Fruit fly (Drosophila melanogaster): ENCODE measurements around the gene ci.

The ci gene

DNA sequence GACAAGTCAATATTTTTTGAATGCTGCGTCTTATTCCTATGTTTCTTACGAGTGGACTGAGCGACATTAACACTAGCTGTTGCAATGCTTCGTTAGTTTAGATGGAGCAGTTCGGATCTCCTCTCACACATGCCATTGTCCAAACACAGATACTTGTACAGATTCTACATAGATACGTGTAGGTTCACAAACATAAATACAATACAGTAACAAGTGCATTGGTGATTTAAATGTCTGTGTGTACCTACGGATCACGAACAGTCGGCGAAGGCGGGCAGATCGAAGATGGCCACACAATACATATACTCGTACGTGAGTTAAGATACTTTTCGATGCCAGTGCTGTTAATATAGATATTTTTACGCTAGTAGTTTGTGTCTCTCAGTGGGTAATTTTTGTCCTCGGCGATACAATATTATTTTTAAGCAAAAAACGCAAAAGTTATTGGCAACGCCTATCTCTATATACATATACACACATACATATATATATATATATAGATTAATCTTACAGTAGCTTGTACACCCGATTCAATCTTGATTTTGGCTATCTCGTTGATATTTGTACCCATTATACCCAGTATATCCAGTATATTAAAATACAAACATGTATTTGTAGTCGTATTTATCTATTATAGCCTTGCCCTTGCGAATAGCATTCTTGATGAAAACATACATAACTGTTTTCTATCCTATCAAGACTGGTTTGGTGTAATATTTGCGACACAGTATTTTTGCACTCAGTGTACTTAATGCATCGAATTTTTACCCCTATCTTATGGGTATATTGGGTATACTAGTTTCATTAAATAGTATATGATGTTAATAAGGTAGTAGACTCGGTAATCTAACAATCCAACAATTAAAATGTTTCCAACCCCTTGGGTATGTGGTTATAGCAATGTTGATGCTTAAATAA, at the start of gene ci:
ci (minus strand) TSS at position 800 of the 918 bp plus-strand sequence.
- TF ChIP-seq pan (optimal IDR thresholded peaks at IDR 0.05) (no peak), psq (optimal IDR thresholded peaks at IDR 0.05) (no peak), CG8478 (optimal IDR thresholded peaks at IDR 0.05) (no peak), EcR (GFP tag; optimal IDR thresholded peaks at IDR 0.05) (no peak), Dll (optimal IDR thresholded peaks at IDR 0.05) (no peak), usp (GFP tag; optimal IDR thresholded peaks at IDR 0.05) (no peak)

DNA sequence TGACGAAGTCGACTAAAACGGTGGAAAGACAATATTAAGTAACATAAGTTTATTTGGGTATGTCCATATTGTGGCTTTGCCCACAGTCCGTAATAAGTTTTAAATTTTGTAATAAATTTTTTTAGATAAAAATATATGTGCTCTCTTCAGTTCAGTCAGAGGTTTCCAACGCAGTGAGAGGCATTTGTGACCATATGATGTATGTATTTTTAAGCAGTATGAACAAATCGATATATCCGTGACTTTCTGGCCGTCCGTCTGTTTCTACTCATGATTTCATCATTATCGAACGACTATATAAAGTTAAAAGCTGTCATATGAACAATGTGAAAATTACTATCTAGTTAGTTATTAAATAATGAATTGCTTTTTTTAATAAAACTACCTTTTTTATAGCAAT, 45.3 kb upstream of the ci start:
- TF ChIP-seq EcR (GFP tag; optimal IDR thresholded peaks at IDR 0.05), result no peak
- TF ChIP-seq usp (GFP tag; optimal IDR thresholded peaks at IDR 0.05), result no peak
- no peak for TF ChIP-seq CG8478 (optimal IDR thresholded peaks at IDR 0.05)
- no peak for TF ChIP-seq psq (optimal IDR thresholded peaks at IDR 0.05)
- TF ChIP-seq pan (optimal IDR thresholded peaks at IDR 0.05), result no peak
- no peak for TF ChIP-seq Dll (optimal IDR thresholded peaks at IDR 0.05)

DNA sequence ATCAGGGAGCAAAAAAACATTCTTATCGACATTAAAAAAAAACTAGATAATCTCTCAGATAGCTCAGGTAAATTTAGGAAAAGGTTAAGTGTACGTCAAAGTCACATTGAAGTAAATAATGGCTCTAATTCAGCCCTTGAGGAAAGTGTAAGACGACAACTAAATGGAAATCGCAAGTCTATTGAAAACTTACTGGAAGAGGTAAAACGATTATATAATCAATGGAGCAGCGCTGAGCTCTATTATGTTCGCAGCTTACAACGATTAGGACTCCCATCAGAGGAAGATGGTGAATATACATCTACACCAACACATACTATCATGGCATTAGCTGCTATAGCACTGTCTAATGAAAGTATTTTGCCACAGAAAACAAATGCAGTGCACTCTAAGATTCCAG, 35.2 kb upstream of the ci start:
- no peak for TF ChIP-seq EcR (GFP tag; optimal IDR thresholded peaks at IDR 0.05)
- no peak for TF ChIP-seq Dll (optimal IDR thresholded peaks at IDR 0.05)
- TF ChIP-seq CG8478 (optimal IDR thresholded peaks at IDR 0.05), result no peak
- no peak for TF ChIP-seq pan (optimal IDR thresholded peaks at IDR 0.05)
- no peak for TF ChIP-seq psq (optimal IDR thresholded peaks at IDR 0.05)
- TF ChIP-seq usp (GFP tag; optimal IDR thresholded peaks at IDR 0.05), result no peak

DNA sequence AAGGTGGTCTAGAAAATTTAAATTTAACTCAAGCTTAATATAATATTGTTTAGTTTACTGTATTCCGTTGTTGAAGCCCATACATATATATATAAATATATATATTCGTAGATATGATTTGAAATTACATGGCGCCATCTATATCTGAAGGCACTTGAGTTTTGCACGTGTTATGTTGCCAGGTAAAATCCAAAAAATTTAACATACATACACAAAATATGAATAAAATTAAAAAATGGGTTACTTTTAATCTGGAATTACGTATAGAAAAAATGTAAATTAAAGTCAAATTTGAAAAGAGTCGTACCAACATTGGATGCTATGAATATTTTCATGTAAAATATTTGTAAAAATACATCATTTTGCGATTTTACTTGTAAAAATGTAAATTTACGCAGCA, 32.9 kb upstream of the ci start:
- TF ChIP-seq CG8478 (optimal IDR thresholded peaks at IDR 0.05) (no peak), EcR (GFP tag; optimal IDR thresholded peaks at IDR 0.05) (no peak), psq (optimal IDR thresholded peaks at IDR 0.05) (no peak), pan (optimal IDR thresholded peaks at IDR 0.05) (no peak), usp (GFP tag; optimal IDR thresholded peaks at IDR 0.05) (no peak), Dll (optimal IDR thresholded peaks at IDR 0.05) (no peak)

DNA sequence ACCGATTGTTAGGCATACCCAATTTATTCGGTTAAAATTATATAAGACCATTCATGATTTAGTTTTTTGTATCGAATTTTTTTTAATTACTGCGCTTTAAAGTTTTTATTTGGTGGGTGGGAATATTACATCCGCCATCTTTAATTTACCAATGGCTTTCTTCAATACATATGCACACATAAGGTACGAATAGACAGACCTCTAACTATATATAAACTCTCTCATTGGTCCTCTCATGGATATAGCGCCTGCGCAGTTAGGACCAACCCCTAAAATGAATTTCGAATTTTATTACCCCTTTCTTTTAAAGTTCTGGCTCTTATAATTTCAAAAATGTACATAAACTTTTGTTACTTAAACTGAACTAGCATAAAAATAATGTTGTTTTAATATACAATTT, 30.4 kb upstream of the ci start:
- TF ChIP-seq Dll (optimal IDR thresholded peaks at IDR 0.05) (no peak), CG8478 (optimal IDR thresholded peaks at IDR 0.05) (no peak), EcR (GFP tag; optimal IDR thresholded peaks at IDR 0.05) (no peak), psq (optimal IDR thresholded peaks at IDR 0.05) (no peak), usp (GFP tag; optimal IDR thresholded peaks at IDR 0.05) (no peak), pan (optimal IDR thresholded peaks at IDR 0.05) (no peak)

DNA sequence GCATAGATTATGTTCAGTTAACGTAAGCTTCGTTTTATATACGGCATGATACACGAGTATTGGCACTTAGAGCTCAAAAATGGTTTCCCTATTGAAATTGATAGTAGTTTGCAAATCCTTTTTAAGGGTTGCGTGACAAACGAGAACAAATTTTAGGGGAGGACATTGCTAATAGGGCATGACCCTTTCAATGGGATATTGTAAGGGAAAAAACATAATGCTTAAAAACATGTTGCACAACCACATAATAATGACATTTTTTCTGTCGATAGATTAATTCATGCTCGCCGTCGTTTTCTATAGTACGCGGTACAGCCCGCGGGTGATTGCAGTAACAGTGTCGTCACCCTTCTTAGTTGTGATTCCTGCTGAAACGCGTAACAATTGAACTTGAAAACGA, 28.0 kb upstream of the ci start:
- no peak for TF ChIP-seq usp (GFP tag; optimal IDR thresholded peaks at IDR 0.05)
- no peak for TF ChIP-seq EcR (GFP tag; optimal IDR thresholded peaks at IDR 0.05)
- no peak for TF ChIP-seq pan (optimal IDR thresholded peaks at IDR 0.05)
- TF ChIP-seq Dll (optimal IDR thresholded peaks at IDR 0.05), result no peak
- TF ChIP-seq psq (optimal IDR thresholded peaks at IDR 0.05), result no peak
- no peak for TF ChIP-seq CG8478 (optimal IDR thresholded peaks at IDR 0.05)

DNA sequence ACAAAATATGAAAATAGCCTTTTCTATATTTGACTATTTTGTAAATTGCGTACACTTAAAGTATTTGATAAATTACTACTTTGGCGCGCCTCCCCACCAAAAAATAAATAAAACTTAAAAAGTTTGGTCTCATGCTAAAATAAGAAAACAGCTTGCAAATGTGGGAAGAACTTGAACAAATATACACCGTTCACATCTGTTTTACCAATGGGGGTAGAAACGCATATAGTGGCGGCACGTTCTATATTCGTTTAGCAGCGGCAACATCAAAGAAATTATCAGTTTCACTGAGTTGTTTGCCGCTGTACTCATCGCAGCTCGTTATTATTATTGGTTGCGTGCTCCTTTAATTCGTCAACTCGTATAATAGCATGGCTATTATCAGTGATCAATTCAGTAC, 19.3 kb upstream of the ci start:
- TF ChIP-seq usp (GFP tag; optimal IDR thresholded peaks at IDR 0.05), result no peak
- no peak for TF ChIP-seq CG8478 (optimal IDR thresholded peaks at IDR 0.05)
- TF ChIP-seq EcR (GFP tag; optimal IDR thresholded peaks at IDR 0.05), result no peak
- no peak for TF ChIP-seq Dll (optimal IDR thresholded peaks at IDR 0.05)
- TF ChIP-seq psq (optimal IDR thresholded peaks at IDR 0.05), result no peak
- TF ChIP-seq pan (optimal IDR thresholded peaks at IDR 0.05), result no peak

DNA sequence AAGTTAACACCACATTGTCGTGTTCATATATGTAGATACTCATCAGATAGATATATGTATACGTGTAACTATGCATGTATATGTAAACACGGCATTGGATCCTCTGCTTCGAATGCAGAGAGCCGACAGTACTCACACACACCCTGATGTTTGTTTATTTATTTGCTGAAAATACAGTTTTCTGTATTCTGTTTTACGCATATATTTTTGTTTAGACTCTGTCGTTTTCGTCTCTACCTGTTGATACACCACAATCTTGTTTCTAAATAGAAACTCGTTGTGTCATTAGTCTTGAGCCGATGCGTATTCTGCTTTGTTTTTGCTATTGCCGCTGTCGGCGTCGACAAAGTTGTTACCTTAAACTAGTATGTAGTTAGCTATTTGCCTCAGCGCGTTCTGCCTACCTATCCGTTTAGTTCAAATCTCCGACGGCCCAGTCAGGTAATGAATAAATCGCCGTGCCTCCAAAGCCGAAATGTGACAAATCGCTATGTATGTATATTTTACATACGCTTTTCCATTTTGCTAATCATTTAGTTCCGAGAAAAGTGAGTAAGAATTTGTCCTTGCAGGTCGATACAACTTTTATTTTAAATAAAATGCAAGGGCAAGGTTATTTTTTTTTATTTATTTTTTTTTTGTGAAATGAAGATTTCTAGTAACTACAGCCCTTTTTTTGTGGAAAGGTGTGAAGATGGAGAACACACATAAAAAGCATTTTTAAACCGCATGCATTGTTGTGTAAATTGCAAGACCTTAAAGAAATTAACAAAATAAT, 13.5 kb upstream of the ci start:
- no peak for TF ChIP-seq CG8478 (optimal IDR thresholded peaks at IDR 0.05)
- no peak for TF ChIP-seq psq (optimal IDR thresholded peaks at IDR 0.05)
- no peak for TF ChIP-seq Dll (optimal IDR thresholded peaks at IDR 0.05)
- TF ChIP-seq pan (optimal IDR thresholded peaks at IDR 0.05), result no peak
- TF ChIP-seq EcR (GFP tag; optimal IDR thresholded peaks at IDR 0.05), result no peak
- TF ChIP-seq usp (GFP tag; optimal IDR thresholded peaks at IDR 0.05), result no peak

DNA sequence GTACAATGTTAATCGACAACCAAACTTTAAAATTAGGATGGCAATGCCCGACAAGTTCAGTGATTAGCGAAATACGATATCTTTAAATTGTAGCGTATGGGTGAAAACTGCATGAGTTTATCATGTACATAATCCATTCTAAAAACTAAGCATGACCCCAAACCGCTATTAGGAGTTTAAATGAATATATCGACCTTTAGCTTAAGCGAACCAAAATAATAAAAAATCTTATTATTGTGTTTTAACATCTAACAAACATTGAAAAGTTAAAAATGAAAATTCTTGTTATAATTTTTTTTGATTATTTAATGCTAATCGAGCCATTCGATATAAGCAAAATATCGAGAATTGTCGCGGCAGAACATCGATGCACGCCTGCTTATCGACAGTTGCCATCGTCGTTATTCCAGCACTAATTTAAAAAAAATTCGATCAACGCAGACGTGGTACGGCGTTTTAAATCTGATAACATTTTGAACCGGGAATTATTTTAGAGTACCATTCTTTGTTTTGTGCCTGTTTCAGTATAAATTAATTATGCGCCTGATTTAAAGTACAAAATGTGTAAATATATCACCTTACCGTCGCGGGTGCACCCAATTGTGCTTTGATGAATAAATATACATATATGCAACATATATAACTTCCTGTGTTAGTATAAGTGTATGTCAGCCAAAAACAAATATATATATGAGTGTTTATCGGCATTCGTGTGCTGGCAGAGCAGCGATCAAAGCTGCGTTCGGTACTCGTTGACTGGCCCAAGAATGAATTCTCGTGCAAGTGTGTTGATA, 12.3 kb upstream of the ci start, which contains the start of gene pan:
pan (plus strand) TSS at position 378 of the 794 bp plus-strand sequence.
- TF ChIP-seq EcR (GFP tag; optimal IDR thresholded peaks at IDR 0.05) (no peak), CG8478 (optimal IDR thresholded peaks at IDR 0.05) (no peak), psq (optimal IDR thresholded peaks at IDR 0.05) (no peak), Dll (optimal IDR thresholded peaks at IDR 0.05) (no peak), pan (optimal IDR thresholded peaks at IDR 0.05) (no peak), usp (GFP tag; optimal IDR thresholded peaks at IDR 0.05) (no peak)

DNA sequence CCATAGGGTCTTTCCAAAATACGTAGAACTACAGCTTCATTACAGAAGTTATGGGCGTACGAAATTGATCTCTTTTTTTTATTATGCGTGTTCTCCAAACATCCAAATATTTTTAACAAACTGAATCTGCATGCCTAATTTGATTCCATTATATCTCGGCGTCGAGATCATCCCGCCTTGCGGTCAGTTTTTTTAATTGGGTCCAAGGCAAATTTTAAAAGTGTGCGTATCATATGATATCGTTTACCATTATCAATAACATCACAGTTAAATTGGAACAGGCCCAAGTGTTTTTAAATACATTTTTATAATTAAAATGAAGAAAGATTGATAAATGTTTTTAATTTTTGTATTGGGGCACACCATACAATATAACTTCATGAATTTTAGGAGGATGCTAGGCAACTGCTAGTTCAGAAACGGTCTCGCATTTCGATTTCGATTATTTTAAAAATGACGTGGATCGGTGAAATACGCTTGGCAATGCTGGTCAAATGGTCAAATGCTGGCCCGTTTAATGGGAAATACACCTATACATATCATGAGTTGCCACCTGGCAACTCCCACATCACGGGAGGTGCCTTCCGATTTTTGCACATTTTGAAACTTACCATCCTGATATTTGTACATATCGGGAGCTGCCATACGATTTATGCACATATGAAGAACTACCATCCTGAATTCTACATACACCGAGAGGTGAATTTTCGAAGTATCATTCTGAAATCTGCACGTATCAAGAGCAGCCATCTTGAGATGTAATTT, 11.5 kb upstream of the ci start:
- no peak for TF ChIP-seq psq (optimal IDR thresholded peaks at IDR 0.05)
- TF ChIP-seq EcR (GFP tag; optimal IDR thresholded peaks at IDR 0.05), result no peak
- no peak for TF ChIP-seq pan (optimal IDR thresholded peaks at IDR 0.05)
- no peak for TF ChIP-seq CG8478 (optimal IDR thresholded peaks at IDR 0.05)
- no peak for TF ChIP-seq usp (GFP tag; optimal IDR thresholded peaks at IDR 0.05)
- TF ChIP-seq Dll (optimal IDR thresholded peaks at IDR 0.05), result no peak
